Worm (Caenorhabditis elegans) whole organism, young adult: ENCODE results near the gene K05F1.10.

Experiments used
- B0019.2 ChIP-seq: fragments of 200-800 bp; sonication (Bioruptor generic); conservative IDR thresholded peaks from 2 replicates; pipeline ENCODE4 v1.3.6; 2022; ENCODE audit warnings: missing genetic modification reagents, missing genetic modification characterization, missing compliant biosample characterization
- B0035.1 ChIP-seq: sonication (generic microtip); optimal IDR thresholded peaks from 2 replicates; lab custom pipeline; 2016; ENCODE audit warnings: missing genetic modification characterization, mild to moderate bottlenecking, missing compliant biosample characterization, missing genotype, missing genetic modification reagents
- B0261.1 ChIP-seq: sonication (generic microtip); optimal IDR thresholded peaks from 2 replicates; lab custom pipeline; 2016; ENCODE audit warnings: mild to moderate bottlenecking, missing genetic modification characterization, moderate library complexity, missing compliant biosample characterization
- C17E4.6 ChIP-seq: fragments of 200-800 bp; sonication (Bioruptor generic); IDR thresholded peaks from 2 replicates; pipeline ENCODE4 v1.3.6; 2022; ENCODE audit warnings: missing genetic modification reagents, missing genetic modification characterization, missing compliant biosample characterization
- F22D6.2 ChIP-seq: sonication (generic microtip); optimal IDR thresholded peaks from 2 replicates; lab custom pipeline; 2016; ENCODE audit warnings: mild to moderate bottlenecking, missing genetic modification characterization, missing compliant biosample characterization
- F23B12.7 ChIP-seq: sonication (generic microtip); optimal IDR thresholded peaks from 2 replicates; lab custom pipeline; 2017; ENCODE audit warnings: missing genetic modification characterization, mild to moderate bottlenecking, missing compliant biosample characterization, antibody characterized with exemption, moderate library complexity; ENCODE audit not compliant: insufficient read depth
- F39B2.1 ChIP-seq: fragments of 200-800 bp; sonication (Bioruptor generic); IDR thresholded peaks from 2 replicates; pipeline ENCODE4 v1.3.6; 2022; ENCODE audit warnings: missing genetic modification reagents, missing genetic modification characterization, missing compliant biosample characterization
- K12H6.12 ChIP-seq: fragments of 200-800 bp; sonication (Bioruptor generic); optimal IDR thresholded peaks from 2 replicates; lab custom pipeline; 2018; ENCODE audit warnings: mild to moderate bottlenecking, missing genetic modification characterization, missing compliant biosample characterization
- T26A5.8 ChIP-seq: sonication (generic microtip); optimal IDR thresholded peaks from 2 replicates; lab custom pipeline; 2016; ENCODE audit warnings: missing genetic modification characterization, missing compliant biosample characterization
- Y53F4B.3 ChIP-seq: fragments of 200-800 bp; sonication (Bioruptor generic); IDR thresholded peaks from 2 replicates; pipeline ENCODE4 v1.3.6; 2022; ENCODE audit warnings: missing genetic modification reagents, missing genetic modification characterization, missing compliant biosample characterization
- Y95B8A.8 ChIP-seq: fragments of 200-800 bp; sonication (Bioruptor generic); IDR thresholded peaks from 2 replicates; pipeline ENCODE4 v1.3.6; 2022; ENCODE audit warnings: missing genetic modification reagents, missing genetic modification characterization, missing compliant biosample characterization
- akir-1 ChIP-seq: fragments of 200-800 bp; sonication (Bioruptor generic); optimal IDR thresholded peaks from 2 replicates; lab custom pipeline; 2018; ENCODE audit warnings: mild to moderate bottlenecking, missing genetic modification characterization, moderate library complexity, missing compliant biosample characterization
- ama-1 ChIP-seq, 3 experiments: fragments of 150-350 bp in 1 of 3; sonication (generic microtip) in 2 of 3; optimal IDR thresholded peaks; 2 replicates each; lab custom pipeline; 2014 to 2018; ENCODE audit warnings: missing biosample characterization in 2 of 3, missing genetic modification characterization in 2 of 3, missing genetic modification reagents in 2 of 3
- aptf-3 ChIP-seq: fragments of 200-800 bp; sonication (Bioruptor generic); IDR thresholded peaks from 2 replicates; pipeline ENCODE4 v1.3.6; 2022; ENCODE audit warnings: missing genetic modification characterization, missing compliant biosample characterization
- athp-1 ChIP-seq: sonication (generic microtip); optimal IDR thresholded peaks from 2 replicates; lab custom pipeline; 2017; ENCODE audit warnings: mild to moderate bottlenecking, missing genetic modification characterization, missing compliant biosample characterization
- attf-5 ChIP-seq: fragments of 200-800 bp; sonication (Bioruptor generic); optimal IDR thresholded peaks from 2 replicates; lab custom pipeline; 2018; ENCODE audit warnings: mild to moderate bottlenecking, missing genetic modification characterization, missing compliant biosample characterization
- bed-2 ChIP-seq: fragments of 200-800 bp; sonication (Bioruptor generic); IDR thresholded peaks from 2 replicates; pipeline ENCODE4 v1.3.6; 2022; ENCODE audit warnings: missing genetic modification reagents, missing genetic modification characterization, missing compliant biosample characterization
- ccch-3 ChIP-seq: fragments of 200-800 bp; sonication (Bioruptor generic); optimal IDR thresholded peaks from 2 replicates; lab custom pipeline; 2018; ENCODE audit warnings: mild to moderate bottlenecking, missing genetic modification characterization, missing compliant biosample characterization
- cebp-1 ChIP-seq, 2 experiments: fragments of 200-800 bp in 1 of 2; sonication (Bioruptor generic) in 1 of 2; sonication (generic microtip) in 1 of 2; IDR thresholded peaks in 1 of 2; optimal IDR thresholded peaks in 1 of 2; 2 replicates each; pipeline versions ENCODE4 v1.3.6 to Lab custom; 2017 to 2022; ENCODE audit warnings: missing compliant biosample characterization in 2 of 2, missing genetic modification characterization in 2 of 2, mild to moderate bottlenecking in 1 of 2, missing genetic modification reagents in 1 of 2, moderate library complexity in 1 of 2
- cebp-2 ChIP-seq: fragments of 200-800 bp; sonication (Bioruptor generic); IDR thresholded peaks from 2 replicates; pipeline ENCODE4 v1.3.6; 2022; ENCODE audit warnings: missing genetic modification characterization, missing compliant biosample characterization
- ceh-100 ChIP-seq: fragments of 200-800 bp; sonication (Bioruptor generic); IDR thresholded peaks from 2 replicates; pipeline ENCODE4 v1.3.6; 2022; ENCODE audit warnings: missing genetic modification reagents, missing genetic modification characterization, missing compliant biosample characterization
- ceh-27 ChIP-seq: fragments of 200-800 bp; sonication (Bioruptor generic); optimal IDR thresholded peaks from 2 replicates; lab custom pipeline; 2018; ENCODE audit warnings: mild to moderate bottlenecking, missing genetic modification characterization, moderate library complexity, missing compliant biosample characterization
- die-1 ChIP-seq: sonication (generic microtip); optimal IDR thresholded peaks from 2 replicates; lab custom pipeline; 2016; ENCODE audit warnings: missing genotype, mild to moderate bottlenecking, missing genetic modification characterization, missing compliant biosample characterization
- dox-1 ChIP-seq: fragments of 200-800 bp; sonication (Bioruptor generic); IDR thresholded peaks from 2 replicates; pipeline ENCODE4 v1.3.6; 2022; ENCODE audit warnings: missing genetic modification reagents, missing genetic modification characterization, missing compliant biosample characterization
- ekl-4 ChIP-seq: fragments of 200-800 bp; sonication (Bioruptor generic); IDR thresholded peaks from 2 replicates; pipeline ENCODE4 v1.3.6; 2022; ENCODE audit warnings: missing genetic modification reagents, missing genetic modification characterization, missing compliant biosample characterization
- gei-17 ChIP-seq: fragments of 200-800 bp; sonication (Bioruptor generic); optimal IDR thresholded peaks from 2 replicates; lab custom pipeline; 2018; ENCODE audit warnings: mild to moderate bottlenecking, missing genetic modification characterization, missing compliant biosample characterization
- hmg-1.2 ChIP-seq: fragments of 200-800 bp; sonication (Bioruptor generic); IDR thresholded peaks from 2 replicates; pipeline ENCODE4 v1.3.6; 2022; ENCODE audit warnings: missing genetic modification reagents, missing genetic modification characterization, missing compliant biosample characterization
- hmg-20 ChIP-seq: fragments of 200-800 bp; sonication (Bioruptor generic); IDR thresholded peaks from 2 replicates; pipeline ENCODE4 v1.3.6; 2022; ENCODE audit warnings: missing genetic modification reagents, missing genetic modification characterization, missing compliant biosample characterization
- let-526 ChIP-seq: fragments of 200-800 bp; sonication (Bioruptor generic); IDR thresholded peaks from 2 replicates; pipeline ENCODE4 v1.3.6; 2022; ENCODE audit warnings: missing genetic modification reagents, missing genetic modification characterization, missing compliant biosample characterization
- let-607 ChIP-seq, 2 experiments: fragments of 200-800 bp in 1 of 2; sonication (Bioruptor generic) in 1 of 2; sonication (generic microtip) in 1 of 2; optimal IDR thresholded peaks; 2 replicates each; lab custom pipeline; 2016 to 2018; ENCODE audit warnings: mild to moderate bottlenecking in 2 of 2, missing compliant biosample characterization in 2 of 2, missing genetic modification characterization in 2 of 2, moderate library complexity in 2 of 2, missing genotype in 1 of 2
- lsy-27 ChIP-seq: sonication (generic microtip); optimal IDR thresholded peaks from 2 replicates; lab custom pipeline; 2017; ENCODE audit warnings: missing genetic modification characterization, mild to moderate bottlenecking, missing compliant biosample characterization, antibody characterized with exemption, missing genotype, borderline replicate concordance; ENCODE audit not compliant: insufficient read depth
- madf-6 ChIP-seq: fragments of 200-800 bp; sonication (Bioruptor generic); IDR thresholded peaks from 2 replicates; pipeline ENCODE4 v1.3.6; 2022; ENCODE audit warnings: missing genetic modification reagents, missing genetic modification characterization, missing compliant biosample characterization
- madf-8 ChIP-seq: fragments of 200-800 bp; sonication (Bioruptor generic); conservative IDR thresholded peaks from 2 replicates; pipeline ENCODE4 v1.3.6; 2022; ENCODE audit warnings: missing genetic modification reagents, missing genetic modification characterization, missing compliant biosample characterization
- mel-28 ChIP-seq: sonication (generic microtip); optimal IDR thresholded peaks from 2 replicates; lab custom pipeline; 2016; ENCODE audit warnings: borderline replicate concordance, mild to moderate bottlenecking, missing genetic modification characterization, missing compliant biosample characterization
- nhr-27 ChIP-seq: fragments of 200-800 bp; sonication (Bioruptor generic); optimal IDR thresholded peaks from 2 replicates; lab custom pipeline; 2018; ENCODE audit warnings: mild to moderate bottlenecking, missing genetic modification characterization, moderate library complexity, missing compliant biosample characterization
- nhr-80 ChIP-seq: sonication (generic microtip); optimal IDR thresholded peaks from 2 replicates; lab custom pipeline; 2016; ENCODE audit warnings: missing genetic modification characterization, missing compliant biosample characterization
- rec-8 ChIP-seq, 2 experiments: sonication (generic microtip); optimal IDR thresholded peaks; 2 replicates each; lab custom pipeline; 2016; ENCODE audit warnings: mild to moderate bottlenecking in 2 of 2, missing genetic modification characterization in 2 of 2, missing genetic modification reagents in 2 of 2, missing genotype in 2 of 2, missing biosample characterization in 1 of 2, missing compliant biosample characterization in 1 of 2, moderate library complexity in 1 of 2
- sea-2 ChIP-seq: fragments of 200-800 bp; sonication (Bioruptor generic); IDR thresholded peaks from 2 replicates; pipeline ENCODE4 v1.3.6; 2022; ENCODE audit warnings: missing genetic modification characterization, missing compliant biosample characterization
- snpc-1.3 ChIP-seq: sonication (generic microtip); optimal IDR thresholded peaks from 2 replicates; lab custom pipeline; 2017; ENCODE audit warnings: missing genetic modification characterization, mild to moderate bottlenecking, missing compliant biosample characterization, antibody characterized with exemption, moderate library complexity, missing genotype, missing genetic modification reagents; ENCODE audit not compliant: insufficient read depth
- snpc-3.4 ChIP-seq: sonication (generic microtip); optimal IDR thresholded peaks from 2 replicates; lab custom pipeline; 2017; ENCODE audit warnings: missing genetic modification characterization, mild to moderate bottlenecking, missing compliant biosample characterization, antibody characterized with exemption, moderate library complexity, missing genotype, missing genetic modification reagents
- snpc-4 ChIP-seq, 5 experiments: fragments of 150-350 bp in 1 of 5; sonication (generic microtip) in 4 of 5; optimal IDR thresholded peaks; 2 replicates each; lab custom pipeline; 2014 to 2018; ENCODE audit warnings: missing genetic modification characterization in 5 of 5, missing biosample characterization in 3 of 5, antibody characterized with exemption in 2 of 5, mild to moderate bottlenecking in 2 of 5, missing compliant biosample characterization in 2 of 5, missing genotype in 2 of 5, moderate library complexity in 2 of 5, missing genetic modification reagents in 1 of 5
- sptf-2 ChIP-seq: fragments of 200-800 bp; sonication (Bioruptor generic); optimal IDR thresholded peaks from 2 replicates; lab custom pipeline; 2018; ENCODE audit warnings: mild to moderate bottlenecking, missing genetic modification characterization, missing compliant biosample characterization
- tbp1 ChIP-seq: fragments of 200-800 bp; sonication (Bioruptor generic); optimal IDR thresholded peaks from 2 replicates; lab custom pipeline; 2018; ENCODE audit warnings: mild to moderate bottlenecking, missing genetic modification characterization, missing compliant biosample characterization
- unc-130 ChIP-seq: sonication (generic microtip); optimal IDR thresholded peaks from 2 replicates; lab custom pipeline; 2016; ENCODE audit warnings: missing genetic modification reagents, missing genetic modification characterization, missing compliant biosample characterization
- ztf-26 ChIP-seq: sonication (generic microtip); optimal IDR thresholded peaks from 2 replicates; lab custom pipeline; 2017; ENCODE audit warnings: missing genetic modification characterization, missing compliant biosample characterization

Gene K05F1.10

DNA sequence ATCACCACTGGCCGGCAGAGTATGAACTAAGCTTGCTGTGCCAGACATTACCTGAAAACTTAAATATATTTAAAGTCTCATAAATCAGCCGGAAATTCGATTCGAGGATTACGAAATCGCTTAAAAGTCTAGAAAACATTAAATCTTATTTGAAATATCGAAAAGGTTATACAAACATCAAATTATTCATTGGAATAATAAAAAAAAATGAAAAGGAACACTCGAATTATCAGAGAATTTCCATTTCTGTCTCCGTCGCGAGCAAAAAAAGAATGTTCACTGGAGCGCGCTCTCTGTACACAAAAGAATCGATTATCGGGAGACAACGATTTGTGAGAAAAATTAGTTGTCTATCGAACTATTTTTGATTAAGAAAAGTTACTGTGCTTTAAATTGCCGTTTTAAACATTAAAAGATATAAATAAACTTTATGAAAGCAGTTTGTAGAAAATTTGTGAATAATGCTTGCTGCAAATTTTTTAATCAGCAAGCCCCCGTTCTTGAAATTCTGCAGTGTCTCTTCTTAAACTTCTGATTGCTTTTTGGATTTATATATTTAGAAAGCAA lies 31.0 kb upstream of the K05F1.10 start, which contains the start of gene fzo-1:
Gene fzo-1, minus strand, starts transcription at position 51 of the 567 bp plus-strand sequence.
- TF ChIP-seq F39B2.1 (GFP tag; lab: Robert Waterston, UW) (no peak), athp-1 (tag; lab: Kevin White, UChicago) (no peak), cebp-1 (GFP tag; IDR thresholded peaks at IDR 0.05; lab: Robert Waterston, UW) (no peak), cebp-1 (tag; optimal IDR thresholded peaks at IDR 0.05; lab: Kevin White, UChicago) (peak; percentile 9), ceh-100 (GFP tag; lab: Robert Waterston, UW) (peak; percentile 91), snpc-4 (GFP tag; optimal IDR thresholded peaks at IDR 0.05; lab: Kevin White, UChicago) (no peak), snpc-4 (tag; optimal IDR thresholded peaks at IDR 0.05; lab: Kevin White, UChicago) (peak in 2 of 4 experiments; percentile 5 to 49), T26A5.8 (tag; lab: Kevin White, UChicago) (no peak), akir-1 (peak; percentile 15), attf-5 (peak; percentile 1), Y95B8A.8 (GFP tag; lab: Robert Waterston, UW) (no peak), K12H6.12 (tag; lab: Kevin White, UChicago) (peak; percentile 18), unc-130 (peak; percentile 48), tbp1 (GFP tag; lab: Kevin White, UChicago) (no peak), hmg-1.2 (GFP tag; lab: Robert Waterston, UW) (peak; percentile 17; the same call in 1 of the 2 replicates), snpc-1.3 (no peak), ekl-4 (GFP tag; lab: Robert Waterston, UW) (no peak), sptf-2 (no peak), cebp-2 (no peak), ceh-27 (peak; percentile 33), rec-8 (tag; optimal IDR thresholded peaks at IDR 0.05; lab: Kevin White, UChicago) (no peak)

DNA sequence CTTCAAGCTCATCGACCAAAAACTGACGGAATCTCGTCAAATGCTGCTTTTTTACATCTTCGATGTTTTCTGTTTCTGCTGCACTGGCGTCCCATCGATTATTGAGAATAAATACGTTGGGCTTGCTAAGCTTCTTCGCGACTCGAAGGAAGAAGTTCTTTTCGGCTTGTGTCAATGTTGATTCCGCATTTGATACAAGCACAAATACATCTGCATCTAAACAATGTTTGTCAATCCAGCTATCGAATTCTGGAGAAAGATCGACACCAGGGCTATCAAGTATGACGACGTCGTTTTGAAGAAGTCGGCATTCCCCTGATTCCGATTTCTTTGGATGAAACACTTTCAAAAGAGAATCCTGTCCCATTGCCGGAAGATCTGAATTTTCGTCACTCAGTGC lies 29.9 kb upstream of the K05F1.10 start:
- TF ChIP-seq attf-5, result no peak
- no peak for TF ChIP-seq B0035.1 (tag; lab: Kevin White, UChicago)
- no peak for TF ChIP-seq B0019.2 (GFP tag; lab: Robert Waterston, UW)
- TF ChIP-seq madf-8 (GFP tag; lab: Robert Waterston, UW), result no peak
- TF ChIP-seq nhr-80, result no peak
- TF ChIP-seq let-607 (tag; optimal IDR thresholded peaks at IDR 0.05; lab: Kevin White, UChicago), result no peak
- no peak for TF ChIP-seq gei-17 (GFP tag; lab: Kevin White, UChicago)
- TF ChIP-seq let-526 (GFP tag; lab: Robert Waterston, UW), result no peak
- TF ChIP-seq madf-6 (GFP tag; lab: Robert Waterston, UW), result no peak
- TF ChIP-seq die-1, result no peak
- no peak for TF ChIP-seq F23B12.7 (tag; lab: Kevin White, UChicago)
- TF ChIP-seq ccch-3 (GFP tag; lab: Kevin White, UChicago), result no peak
- TF ChIP-seq ztf-26, result no peak
- no peak for TF ChIP-seq Y53F4B.3
- TF ChIP-seq aptf-3, result no peak
- no peak for TF ChIP-seq B0261.1 (tag; lab: Kevin White, UChicago)

DNA sequence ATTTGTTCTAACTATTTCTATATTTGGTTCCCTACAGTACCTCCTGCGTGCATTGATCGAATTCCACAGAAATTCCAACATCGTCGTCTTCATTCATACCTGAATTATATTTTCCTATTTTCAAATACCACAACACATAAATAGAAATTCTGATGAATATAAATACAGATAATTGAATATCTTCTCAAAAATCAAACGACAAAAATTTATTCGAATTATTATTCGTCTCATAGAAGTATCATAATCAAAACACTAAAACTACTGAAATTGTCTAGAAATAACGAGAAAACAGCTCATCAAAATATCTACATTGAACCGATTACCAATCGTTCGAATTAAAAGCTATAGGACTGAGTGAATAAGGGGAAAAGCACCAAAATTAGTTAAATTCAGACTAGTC lies 27.9 kb upstream of the K05F1.10 start, which contains the start of gene gtap-1:
Gene gtap-1, minus strand, starts transcription at position 101 of the 400 bp plus-strand sequence.
- TF ChIP-seq hmg-20 (no peak), dox-1 (no peak), bed-2 (GFP tag; lab: Robert Waterston, UW) (no peak), ama-1 (optimal IDR thresholded peaks at IDR 0.05; lab: Kevin White, UChicago) (no peak), ama-1 (GFP tag; optimal IDR thresholded peaks at IDR 0.05; lab: Kevin White, UChicago) (no peak), sea-2 (no peak), F22D6.2 (tag; lab: Kevin White, UChicago) (no peak), lsy-27 (no peak), C17E4.6 (no peak), nhr-27 (tag; lab: Kevin White, UChicago) (no peak), B0019.2 (GFP tag; lab: Robert Waterston, UW) (no peak), let-526 (GFP tag; lab: Robert Waterston, UW) (no peak), mel-28 (tag; lab: Kevin White, UChicago) (no peak), sptf-2 (no peak), snpc-3.4 (tag; lab: Kevin White, UChicago) (no peak)
